Fruit fly (Drosophila melanogaster): ENCODE data around the gene Taf3.
A peak's percentile ranks its signal among the peaks of the same experiment; 100 is the strongest.

Taf3 gene

dm6 chr4:498324-498850 lies 31.8 kb upstream of the Taf3 start:
- TF ChIP-seq CG1602 (GFP tag; optimal IDR thresholded peaks at IDR 0.05), result no peak
- TF ChIP-seq Ssrp (tag; optimal IDR thresholded peaks at IDR 0.05), result no peak
- no peak for TF ChIP-seq bowl (GFP tag; IDR thresholded peaks at IDR 0.05)
- peak; percentile 56; the same call in 2 of the 3 replicates for TF ChIP-seq CG14860 (GFP tag; IDR thresholded peaks at IDR 0.05; ENCODE audit: partially characterized antibody)
- peak; percentile 23; the same call in 1 of the 3 replicates for TF ChIP-seq zfh1 (GFP tag; IDR thresholded peaks at IDR 0.05)
- TF ChIP-seq CG31388 (GFP tag; optimal IDR thresholded peaks at IDR 0.05), result no peak
- TF ChIP-seq nerfin-2 (GFP tag; IDR thresholded peaks at IDR 0.05; ENCODE audit: partially characterized antibody), result peak; percentile 76
- TF ChIP-seq Taf1 (GFP tag; IDR thresholded peaks at IDR 0.05), result no peak
- peak; percentile 55; the same call in 1 of the 2 replicates for TF ChIP-seq ato (GFP tag; IDR thresholded peaks at IDR 0.05; ENCODE audit: partially characterized antibody)
- no peak for TF ChIP-seq CG10431 (GFP tag; optimal IDR thresholded peaks at IDR 0.05)
- TF ChIP-seq gem (tag; optimal IDR thresholded peaks at IDR 0.05), result peak; percentile 42
- 0 out of 3 replicates have a peak, but pooled peaks have one; percentile 26 for TF ChIP-seq row (GFP tag; IDR thresholded peaks at IDR 0.05)
- TF ChIP-seq odd (GFP tag; optimal IDR thresholded peaks at IDR 0.05), result no peak
- no peak for TF ChIP-seq chn (GFP tag; optimal IDR thresholded peaks at IDR 0.05)
- TF ChIP-seq CG16815 (GFP tag; optimal IDR thresholded peaks at IDR 0.05), result peak; percentile 22
- TF ChIP-seq E2f1 (GFP tag; IDR thresholded peaks at IDR 0.05), result no peak
- TF ChIP-seq dpn (GFP tag; optimal IDR thresholded peaks at IDR 0.05), result peak in 1 of 2 experiments; percentile 9
- TF ChIP-seq dmrt99B (tag; optimal IDR thresholded peaks at IDR 0.05), result peak; percentile 17
- peak in 1 of 2 experiments; percentile 31 for TF ChIP-seq bsh (GFP tag; optimal IDR thresholded peaks at IDR 0.05)
- TF ChIP-seq tgo (GFP tag; IDR thresholded peaks at IDR 0.05), result 0 out of 3 replicates have a peak, but pooled peaks have one; percentile 24
- peak; percentile 39 for TF ChIP-seq dmrt11E (tag; optimal IDR thresholded peaks at IDR 0.05)
- no peak for TF ChIP-seq oc (tag; optimal IDR thresholded peaks at IDR 0.05)
- TF ChIP-seq shn (GFP tag; optimal IDR thresholded peaks at IDR 0.05), result no peak
- TF ChIP-seq B-H1 (GFP tag; IDR thresholded peaks at IDR 0.05), result no peak
- no peak for TF ChIP-seq Sry-β (GFP tag; optimal IDR thresholded peaks at IDR 0.05)
- peak; percentile 57 for TF ChIP-seq Med (GFP tag)
- TF ChIP-seq bbx (GFP tag; IDR thresholded peaks at IDR 0.05; ENCODE audit: partially characterized antibody), result no peak
- no peak for TF ChIP-seq lola (GFP tag; optimal IDR thresholded peaks at IDR 0.05)
- no peak for TF ChIP-seq TFAM (GFP tag; optimal IDR thresholded peaks at IDR 0.05)
- no peak for TF ChIP-seq ind (GFP tag; optimal IDR thresholded peaks at IDR 0.05)
- peak; percentile 15 for TF ChIP-seq D19B (GFP tag; optimal IDR thresholded peaks at IDR 0.05)
- peak; percentile 1 for TF ChIP-seq grau (tag; optimal IDR thresholded peaks at IDR 0.05)
- TF ChIP-seq ttk (GFP tag; IDR thresholded peaks at IDR 0.05), result no peak
- TF ChIP-seq CG18764 (GFP tag; optimal IDR thresholded peaks at IDR 0.05), result no peak
- TF ChIP-seq vnd (GFP tag; IDR thresholded peaks at IDR 0.05; ENCODE audit: partially characterized antibody), result peak; percentile 34; the same call in 1 of the 3 replicates
- peak in 1 of 2 experiments; percentile 49 for TF ChIP-seq Pdp1 (GFP tag; optimal IDR thresholded peaks at IDR 0.05)
- TF ChIP-seq Ets97D (GFP tag; optimal IDR thresholded peaks at IDR 0.05), result no peak
- TF ChIP-seq Scr (GFP tag; IDR thresholded peaks at IDR 0.05; ENCODE audit: partially characterized antibody), result peak; percentile 39; the same call in 1 of the 2 replicates
- TF ChIP-seq phol (tag; optimal IDR thresholded peaks at IDR 0.05), result peak; percentile 25
- TF ChIP-seq CG15601 (tag; optimal IDR thresholded peaks at IDR 0.05), result no peak
- peak; percentile 5 for TF ChIP-seq unpg (GFP tag; optimal IDR thresholded peaks at IDR 0.05)
- no peak for TF ChIP-seq Nf-YA (GFP tag; IDR thresholded peaks at IDR 0.05)
- no peak for TF ChIP-seq C15 (GFP tag; IDR thresholded peaks at IDR 0.05)
- no peak for TF ChIP-seq CG14965 (GFP tag; optimal IDR thresholded peaks at IDR 0.05; ENCODE audit: borderline replicate concordance)
- peak; percentile 73 for TF ChIP-seq HLH4C (GFP tag; IDR thresholded peaks at IDR 0.05; ENCODE audit: partially characterized antibody)
- TF ChIP-seq CG13287 (GFP tag; IDR thresholded peaks at IDR 0.05; ENCODE audit: partially characterized antibody), result no peak
- no peak for TF ChIP-seq CG17612 (GFP tag; IDR thresholded peaks at IDR 0.05)
- peak; percentile 22; the same call in 1 of the 2 replicates for TF ChIP-seq H2.0 (GFP tag; IDR thresholded peaks at IDR 0.05)
